Worm (Caenorhabditis elegans): ENCODE results near the gene dod-24.

ce11 chrIV:12903687-12904086 lies 37.5 kb downstream of the dod-24 start:
- TF ChIP-seq nhr-25 (tag; optimal IDR thresholded peaks at IDR 0.05) (no peak), lin-15B (tag; optimal IDR thresholded peaks at IDR 0.05) (no peak), mdl-1 (tag; optimal IDR thresholded peaks at IDR 0.05) (no peak), nhr-23 (tag; optimal IDR thresholded peaks at IDR 0.05) (no peak), sea-2 (GFP tag; optimal IDR thresholded peaks at IDR 0.05) (no peak), unc-62 (GFP tag; optimal IDR thresholded peaks at IDR 0.05) (no peak), pqm-1 (tag; optimal IDR thresholded peaks at IDR 0.05) (no peak), fos-1 (tag; optimal IDR thresholded peaks at IDR 0.05) (no peak), nhr-237 (tag; optimal IDR thresholded peaks at IDR 0.05) (no peak), nhr-67 (tag; optimal IDR thresholded peaks at IDR 0.05) (no peak), pha-4 (tag; optimal IDR thresholded peaks at IDR 0.05) (no peak), ceh-82 (tag; optimal IDR thresholded peaks at IDR 0.05) (no peak), unc-39 (tag; optimal IDR thresholded peaks at IDR 0.05) (no peak), aly-2 (tag; optimal IDR thresholded peaks at IDR 0.05) (no peak)
